Fruit fly (Drosophila melanogaster) whole organism: ENCODE results near the gene CG2116.

Experiments
- CG8478 ChIP-seq: fragments of >200 bp; optimal IDR thresholded peaks from 2 replicates; lab custom pipeline; 2018; ENCODE audit warnings: inconsistent platforms
- Dll ChIP-seq: fragments of >200 bp; optimal IDR thresholded peaks from 2 replicates; lab custom pipeline; 2017
- psq ChIP-seq: fragments of >200 bp; optimal IDR thresholded peaks from 2 replicates; lab custom pipeline; 2017
- usp ChIP-seq: fragments of >200 bp; optimal IDR thresholded peaks from 2 replicates; lab custom pipeline; 2017; ENCODE audit warnings: missing biosample characterization, missing genetic modification characterization, mixed read lengths

- no peak for TF ChIP-seq usp
- TF ChIP-seq CG8478, result no peak
- no peak for TF ChIP-seq Dll (lab: Kevin White, UChicago)
- no peak for TF ChIP-seq psq (lab: Kevin White, UChicago)
Measured at dm6 chrX:8158942-8159472, 29.4 kb downstream of the CG2116 start.
